Worm (Caenorhabditis elegans): ENCODE results near the gene lec-9.
A peak's percentile ranks its signal among the peaks of the same experiment; 100 is the strongest.

The lec-9 gene

DNA sequence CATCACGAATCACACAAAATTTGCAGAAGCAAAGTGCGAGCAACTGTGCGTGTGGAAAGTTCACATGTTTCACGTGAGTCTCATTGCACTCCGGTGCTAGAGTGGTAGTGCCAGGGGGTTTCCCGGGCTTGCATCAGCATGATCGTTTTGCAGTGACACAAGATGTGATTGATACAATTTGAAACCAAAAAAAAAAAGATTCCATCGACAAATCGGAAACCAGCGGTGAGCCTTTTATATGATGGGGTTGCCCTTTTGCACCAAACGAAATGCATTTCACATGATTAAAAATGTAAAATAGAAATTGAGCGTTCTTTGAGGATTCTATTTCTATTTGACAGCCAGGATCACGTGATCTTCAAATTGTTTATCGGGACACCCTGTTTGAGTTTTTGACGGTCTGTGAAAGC lies 36.0 kb downstream of the lec-9 start (continued):
- no peak for TF ChIP-seq B0261.1 (tag; optimal IDR thresholded peaks at IDR 0.05)
- TF ChIP-seq ceh-58 (GFP tag; IDR thresholded peaks at IDR 0.05) = no peak
- no peak for TF ChIP-seq ztf-28 (GFP tag; IDR thresholded peaks at IDR 0.05)
- TF ChIP-seq nhr-27 (tag; optimal IDR thresholded peaks at IDR 0.05) = no peak
- no peak for TF ChIP-seq mxl-1 (tag; optimal IDR thresholded peaks at IDR 0.05)
- TF ChIP-seq ztf-26 (tag; optimal IDR thresholded peaks at IDR 0.05) = peak; percentile 9
- no peak for TF ChIP-seq nhr-120 (GFP tag; IDR thresholded peaks at IDR 0.05)
- TF ChIP-seq ceh-79 (tag; optimal IDR thresholded peaks at IDR 0.05) = no peak

DNA sequence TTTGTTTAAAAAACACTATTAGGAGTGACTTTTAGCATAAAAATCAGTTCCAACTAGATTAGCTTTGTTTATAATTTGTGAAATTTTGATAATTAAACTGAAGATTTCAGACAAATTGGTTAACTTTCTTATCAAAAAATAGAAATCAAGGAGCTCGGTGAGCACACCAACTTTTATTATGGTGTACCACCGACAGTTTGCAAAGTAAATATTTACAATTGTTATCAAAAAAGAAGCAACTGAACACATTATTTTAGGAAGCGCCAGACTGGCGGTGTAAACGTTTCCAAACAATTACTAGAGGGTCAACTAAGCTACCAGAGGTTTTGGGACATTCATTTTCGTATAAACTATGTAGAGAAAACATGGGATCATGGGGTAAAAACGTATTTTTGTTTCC lies 37.2 kb downstream of the lec-9 start:
- TF ChIP-seq pha-4 (tag; optimal IDR thresholded peaks at IDR 0.05) (peak; percentile 30), nhr-27 (tag; optimal IDR thresholded peaks at IDR 0.05) (no peak)

DNA sequence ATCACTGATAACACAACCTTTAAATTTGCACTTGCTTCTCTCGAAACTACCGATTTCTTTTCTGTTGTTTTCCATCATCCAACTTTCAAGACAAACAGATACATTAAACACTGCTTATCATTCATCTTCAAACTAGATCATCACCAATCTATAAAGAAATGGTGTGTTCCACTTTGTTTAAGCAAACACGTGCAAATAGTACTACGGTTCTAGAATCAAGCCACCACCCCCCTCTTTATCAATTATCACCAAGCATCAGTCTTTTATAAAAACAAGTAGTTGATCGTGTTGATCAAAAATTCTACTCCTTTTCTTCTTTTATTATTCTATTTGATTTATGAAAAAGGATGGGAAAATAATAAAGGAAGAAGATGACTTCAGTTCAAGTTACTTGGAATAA lies 38.2 kb downstream of the lec-9 start:
- TF ChIP-seq dpl-1 (GFP tag; optimal IDR thresholded peaks at IDR 0.05) (no peak), mel-28 (tag; optimal IDR thresholded peaks at IDR 0.05; ENCODE audit: borderline replicate concordance) (no peak), hrde-1 (tag; optimal IDR thresholded peaks at IDR 0.05; ENCODE audit: borderline replicate concordance) (no peak), somi-1 (GFP tag; optimal IDR thresholded peaks at IDR 0.05) (no peak), madf-6 (GFP tag; IDR thresholded peaks at IDR 0.05) (no peak), nhr-90 (tag; optimal IDR thresholded peaks at IDR 0.05) (no peak), lsl-1 (GFP tag; optimal IDR thresholded peaks at IDR 0.05) (no peak), ceh-100 (GFP tag; IDR thresholded peaks at IDR 0.05) (no peak), hmg-1.2 (GFP tag; IDR thresholded peaks at IDR 0.05) (no peak), snpc-3.4 (tag; optimal IDR thresholded peaks at IDR 0.05) (no peak), F33H1.4 (GFP tag; IDR thresholded peaks at IDR 0.05) (no peak), madf-8 (GFP tag; conservative IDR thresholded peaks at IDR 0.05) (no peak), zim-3 (tag; optimal IDR thresholded peaks at IDR 0.05) (no peak)

DNA sequence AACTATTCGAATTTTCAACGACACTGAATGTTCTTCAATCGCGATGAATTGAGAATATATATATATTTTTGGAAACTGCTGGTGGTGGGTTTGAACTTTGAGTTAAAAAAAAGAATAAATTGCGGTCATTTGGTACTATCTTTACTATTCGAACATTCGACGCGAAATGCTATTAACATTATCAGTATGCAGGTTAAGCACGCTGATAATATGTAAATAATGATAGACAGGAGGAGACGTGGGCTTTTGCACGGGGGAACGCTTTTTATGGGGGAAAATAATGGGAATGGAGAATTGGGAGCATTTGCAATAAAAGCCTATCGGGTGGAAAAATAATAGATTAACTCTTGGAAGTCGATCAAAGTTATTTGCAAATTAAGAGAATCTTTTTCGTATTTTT lies 38.7 kb downstream of the lec-9 start:
- TF ChIP-seq nhr-80 (tag; optimal IDR thresholded peaks at IDR 0.05) (peak; percentile 46), ZK185.1 (tag; optimal IDR thresholded peaks at IDR 0.05; ENCODE audit: poor library complexity, severe bottlenecking) (no peak), sdz-38 (tag; optimal IDR thresholded peaks at IDR 0.05) (no peak), nhr-120 (GFP tag; IDR thresholded peaks at IDR 0.05) (no peak)

DNA sequence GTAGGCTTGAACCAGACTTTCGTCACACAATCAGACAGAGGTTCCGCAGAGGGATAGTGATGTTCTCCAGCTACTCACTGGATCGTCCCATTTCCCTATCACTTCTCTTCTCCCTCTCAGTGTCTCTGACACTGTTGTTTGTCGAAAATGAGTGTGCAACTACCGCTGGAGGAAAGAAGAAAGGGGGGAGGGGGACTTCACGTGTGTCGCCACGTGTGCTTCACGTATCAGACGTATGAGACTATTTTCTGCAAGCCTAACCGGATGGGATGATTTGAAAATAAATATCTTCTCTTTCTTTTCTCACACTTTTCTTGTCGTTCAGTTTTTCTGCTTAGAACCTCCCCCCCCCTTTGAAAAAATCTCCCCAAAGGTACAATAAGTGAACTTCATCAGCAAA lies 40.5 kb downstream of the lec-9 start, which contains the start of gene H18N23.2:
Gene H18N23.2, minus strand, starts transcription at position 82 of the 400 bp plus-strand sequence.
- TF ChIP-seq F37B4.10 (GFP tag; IDR thresholded peaks at IDR 0.05) (no peak), bed-1 (GFP tag; IDR thresholded peaks at IDR 0.05) (no peak), somi-1 (GFP tag; optimal IDR thresholded peaks at IDR 0.05) (peak; percentile 81), nhr-80 (tag; optimal IDR thresholded peaks at IDR 0.05) (peak; percentile 19), ztf-18 (tag; optimal IDR thresholded peaks at IDR 0.05) (no peak), lin-54 (GFP tag; optimal IDR thresholded peaks at IDR 0.05) (no peak), F22D6.2 (tag; optimal IDR thresholded peaks at IDR 0.05) (peak; percentile 21), ztf-26 (tag; optimal IDR thresholded peaks at IDR 0.05) (peak; percentile 77), sdz-38 (tag; optimal IDR thresholded peaks at IDR 0.05) (peak; percentile 4), K11D2.4 (GFP tag; IDR thresholded peaks at IDR 0.05) (peak; percentile 52; the same call in 1 of the 2 replicates), ceh-27 (GFP tag; optimal IDR thresholded peaks at IDR 0.05) (peak; percentile 10)
